Fruit fly (Drosophila melanogaster) whole organism, embryonic: ENCODE data around the gene CG5853.

Experiments
- Antp ChIP-seq: fragments of 200-800 bp; sonication (Bioruptor generic); optimal IDR thresholded peaks from 3 replicates; lab custom pipeline; 2016; ENCODE audit warnings: missing biosample characterization, missing genetic modification characterization
- CG10147 ChIP-seq: fragments of 200-800 bp; sonication (Bioruptor generic); optimal IDR thresholded peaks from 2 replicates; lab custom pipeline; 2019; ENCODE audit warnings: missing biosample characterization, mild to moderate bottlenecking, missing genetic modification characterization, moderate library complexity
- CG11560 ChIP-seq: fragments of 200-800 bp; sonication (Bioruptor generic); IDR thresholded peaks from 3 replicates; pipeline ENCODE4 v1.3.6; 2022; ENCODE audit warnings: missing biosample characterization, missing genetic modification characterization
- CG12071 ChIP-seq: fragments of 200-800 bp; sonication (Bioruptor generic); optimal IDR thresholded peaks from 3 replicates; lab custom pipeline; 2018; ENCODE audit warnings: missing biosample characterization, mild to moderate bottlenecking, missing genetic modification characterization
- CG12104 ChIP-seq: fragments of 200-800 bp; sonication (Bioruptor generic); optimal IDR thresholded peaks from 3 replicates; lab custom pipeline; 2016; ENCODE audit warnings: missing biosample characterization, missing genetic modification characterization
- CG12299 ChIP-seq: fragments of 200-800 bp; sonication (Bioruptor generic); optimal IDR thresholded peaks from 2 replicates; lab custom pipeline; 2018; ENCODE audit warnings: missing biosample characterization, mild to moderate bottlenecking, missing genetic modification characterization
- CG12769 ChIP-seq: fragments of 200-800 bp; sonication (Bioruptor generic); optimal IDR thresholded peaks from 2 replicates; lab custom pipeline; 2019; ENCODE audit warnings: missing biosample characterization, mild to moderate bottlenecking, missing genetic modification characterization, moderate library complexity
- CG13624 ChIP-seq: fragments of 200-800 bp; sonication (Bioruptor generic); optimal IDR thresholded peaks from 2 replicates; lab custom pipeline; 2016; ENCODE audit warnings: missing biosample characterization, missing genetic modification characterization
- CG1529 ChIP-seq: fragments of 200-800 bp; sonication (Bioruptor generic); optimal IDR thresholded peaks from 3 replicates; lab custom pipeline; 2018; ENCODE audit warnings: missing biosample characterization, missing genetic modification characterization
- CG18262 ChIP-seq: fragments of 200-800 bp; optimal IDR thresholded peaks from 3 replicates; lab custom pipeline; 2019; ENCODE audit warnings: missing biosample characterization, mild to moderate bottlenecking, missing genetic modification characterization, moderate library complexity
- CG18599 ChIP-seq: fragments of 200-800 bp; sonication (Bioruptor generic); optimal IDR thresholded peaks from 3 replicates; lab custom pipeline; 2017; ENCODE audit warnings: missing biosample characterization, missing genetic modification characterization, mild to moderate bottlenecking, moderate library complexity, missing genetic modification reagents
- CG30403 ChIP-seq: fragments of 200-800 bp; sonication (Bioruptor generic); optimal IDR thresholded peaks from 3 replicates; lab custom pipeline; 2016; ENCODE audit warnings: missing biosample characterization, missing genetic modification characterization
- CG30431 ChIP-seq: fragments of 200-800 bp; sonication (Bioruptor generic); optimal IDR thresholded peaks from 2 replicates; lab custom pipeline; 2017; ENCODE audit warnings: missing biosample characterization, missing genetic modification characterization
- CG3065 ChIP-seq: fragments of 200-800 bp; sonication (Bioruptor generic); optimal IDR thresholded peaks from 2 replicates; lab custom pipeline; 2016; ENCODE audit warnings: missing biosample characterization, missing genetic modification characterization
- CG31365 ChIP-seq: fragments of 200-800 bp; sonication (Bioruptor generic); optimal IDR thresholded peaks from 2 replicates; lab custom pipeline; 2018; ENCODE audit warnings: missing biosample characterization, mild to moderate bottlenecking, missing genetic modification characterization
- CG3163 ChIP-seq: fragments of 200-800 bp; sonication (Bioruptor generic); optimal IDR thresholded peaks from 3 replicates; lab custom pipeline; 2016; ENCODE audit warnings: missing biosample characterization, missing genetic modification characterization
- CG32767 ChIP-seq: fragments of 200-800 bp; sonication (Bioruptor generic); IDR thresholded peaks from 2 replicates; pipeline ENCODE4 v1.3.6; 2022; ENCODE audit warnings: missing biosample characterization, missing genetic modification characterization
- CG34224 ChIP-seq: fragments of 200-800 bp; sonication (Bioruptor generic); IDR thresholded peaks from 3 replicates; pipeline ENCODE4 v1.3.6; 2022; ENCODE audit warnings: missing biosample characterization, missing genetic modification characterization; ENCODE audit not compliant: partially characterized antibody
- CG6175 ChIP-seq: fragments of 200-800 bp; sonication (Bioruptor generic); IDR thresholded peaks from 3 replicates; pipeline ENCODE4 v1.3.6; 2022; ENCODE audit warnings: missing biosample characterization, missing genetic modification characterization
- CG6272 ChIP-seq: fragments of 200-800 bp; sonication (Bioruptor generic); IDR thresholded peaks from 2 replicates; pipeline ENCODE4 v1.3.6; 2022; ENCODE audit warnings: missing biosample characterization, missing genetic modification characterization
- CG8281 ChIP-seq: fragments of 200-800 bp; sonication (Bioruptor generic); optimal IDR thresholded peaks from 2 replicates; lab custom pipeline; 2018; ENCODE audit warnings: missing biosample characterization, mild to moderate bottlenecking, missing genetic modification characterization, moderate library complexity
- CG8478 ChIP-seq: fragments of >200 bp; optimal IDR thresholded peaks from 2 replicates; lab custom pipeline; 2018
- Chrac-16 ChIP-seq: fragments of 200-800 bp; sonication (Bioruptor generic); optimal IDR thresholded peaks from 3 replicates; lab custom pipeline; 2016; ENCODE audit warnings: missing biosample characterization, missing genetic modification characterization
- Dll ChIP-seq: fragments of 200-800 bp; sonication (Bioruptor generic); IDR thresholded peaks from 4 replicates; pipeline ENCODE4 v1.3.6; 2022; ENCODE audit warnings: missing biosample characterization, missing genetic modification characterization; ENCODE audit not compliant: partially characterized antibody
- Doc3 ChIP-seq: fragments of 200-800 bp; sonication (Bioruptor generic); IDR thresholded peaks from 3 replicates; pipeline ENCODE4 v1.3.6; 2022; ENCODE audit warnings: missing biosample characterization, missing genetic modification characterization; ENCODE audit not compliant: partially characterized antibody
- Dref ChIP-seq: fragments of 200-800 bp; sonication (Bioruptor generic); IDR thresholded peaks from 2 replicates; pipeline ENCODE4 v1.3.6; 2022; ENCODE audit warnings: missing biosample characterization, missing genetic modification characterization
- Drgx ChIP-seq: fragments of 200-800 bp; sonication (Bioruptor generic); IDR thresholded peaks from 2 replicates; pipeline ENCODE4 v1.3.6; 2022; ENCODE audit warnings: missing biosample characterization, missing genetic modification characterization
- HLH3B ChIP-seq: fragments of 200-800 bp; sonication (Bioruptor generic); IDR thresholded peaks from 2 replicates; pipeline ENCODE4 v1.3.6; 2022; ENCODE audit warnings: missing biosample characterization, missing genetic modification characterization
- Hand ChIP-seq: fragments of 200-800 bp; sonication (Bioruptor generic); optimal IDR thresholded peaks from 2 replicates; lab custom pipeline; 2017; ENCODE audit warnings: mild to moderate bottlenecking, missing biosample characterization, missing genetic modification reagents, missing genetic modification characterization
- HmgD ChIP-seq: fragments of 200-800 bp; sonication (Bioruptor generic); optimal IDR thresholded peaks from 3 replicates; lab custom pipeline; 2016; ENCODE audit warnings: missing biosample characterization, missing genetic modification characterization
- MESR4 ChIP-seq: fragments of 200-800 bp; sonication (Bioruptor generic); optimal IDR thresholded peaks from 2 replicates; lab custom pipeline; 2018; ENCODE audit warnings: missing biosample characterization, mild to moderate bottlenecking, missing genetic modification characterization, moderate library complexity
- Mrtf ChIP-seq: fragments of 200-800 bp; sonication (Bioruptor generic); IDR thresholded peaks from 3 replicates; pipeline ENCODE4 v1.3.6; 2022; ENCODE audit warnings: missing biosample characterization, missing genetic modification characterization
- Pdp1 ChIP-seq, 2 experiments: fragments of 200-800 bp; sonication (Bioruptor generic); optimal IDR thresholded peaks; 3 replicates each; lab custom pipeline; 2016; ENCODE audit warnings: missing biosample characterization in 2 of 2, missing genetic modification characterization in 2 of 2, mild to moderate bottlenecking in 1 of 2, moderate library complexity in 1 of 2
- Ptx1 ChIP-seq: fragments of 200-800 bp; sonication (Bioruptor generic); IDR thresholded peaks from 2 replicates; pipeline ENCODE4 v1.3.6; 2022; ENCODE audit warnings: missing biosample characterization, missing genetic modification characterization
- Scr ChIP-seq: fragments of 200-800 bp; sonication (Bioruptor generic); IDR thresholded peaks from 2 replicates; pipeline ENCODE4 v1.3.6; 2022; ENCODE audit warnings: missing biosample characterization, missing genetic modification characterization; ENCODE audit not compliant: partially characterized antibody
- Side ChIP-seq: fragments of 200-800 bp; sonication (Bioruptor generic); optimal IDR thresholded peaks from 2 replicates; lab custom pipeline; 2016; ENCODE audit warnings: missing biosample characterization, missing genetic modification characterization
- Sin3A ChIP-seq: fragments of >200 bp; optimal IDR thresholded peaks from 2 replicates; lab custom pipeline; 2018
- Trl ChIP-seq, 3 experiments: fragments of >200 bp in 2 of 3; fragments of 200-800 bp in 1 of 3; sonication (Bioruptor generic) in 1 of 3; optimal IDR thresholded peaks; 2 replicates in 1 of 3; 3 replicates in 2 of 3; lab custom pipeline; 2016 to 2017; ENCODE audit warnings: missing biosample characterization in 1 of 3, missing genetic modification characterization in 1 of 3
- ac ChIP-seq: fragments of 200-800 bp; sonication (Bioruptor generic); optimal IDR thresholded peaks from 3 replicates; lab custom pipeline; 2017; ENCODE audit warnings: missing biosample characterization, mild to moderate bottlenecking, missing genetic modification characterization
- crp ChIP-seq, 2 experiments: fragments of 200-800 bp; sonication (Bioruptor generic); optimal IDR thresholded peaks; 2 replicates in 1 of 2; 3 replicates in 1 of 2; lab custom pipeline; 2017; ENCODE audit warnings: missing biosample characterization in 2 of 2, missing genetic modification characterization in 2 of 2, mild to moderate bottlenecking in 1 of 2, moderate library complexity in 1 of 2
- ewg ChIP-seq: fragments of 200-800 bp; sonication (Bioruptor generic); optimal IDR thresholded peaks from 3 replicates; lab custom pipeline; 2017; ENCODE audit warnings: mild to moderate bottlenecking, missing biosample characterization, missing genetic modification reagents, missing genetic modification characterization
- fru ChIP-seq: fragments of >200 bp; optimal IDR thresholded peaks from 2 replicates; lab custom pipeline; 2017
- grau ChIP-seq: fragments of 200-800 bp; optimal IDR thresholded peaks from 3 replicates; lab custom pipeline; 2019; ENCODE audit warnings: missing biosample characterization, mild to moderate bottlenecking, missing genetic modification characterization, moderate library complexity
- gsb-n ChIP-seq: fragments of 200-800 bp; sonication (Bioruptor generic); optimal IDR thresholded peaks from 3 replicates; lab custom pipeline; 2018; ENCODE audit warnings: missing biosample characterization, mild to moderate bottlenecking, missing genetic modification characterization
- ham ChIP-seq: fragments of 200-800 bp; sonication (Bioruptor generic); IDR thresholded peaks from 2 replicates; pipeline ENCODE4 v1.3.6; 2022; ENCODE audit warnings: missing biosample characterization, missing genetic modification characterization
- odd ChIP-seq: fragments of 200-800 bp; sonication (Bioruptor generic); optimal IDR thresholded peaks from 2 replicates; lab custom pipeline; 2017; ENCODE audit warnings: missing biosample characterization, mild to moderate bottlenecking, missing genetic modification characterization
- ro ChIP-seq: fragments of 200-800 bp; sonication (Bioruptor generic); IDR thresholded peaks from 2 replicates; pipeline ENCODE4 v1.3.6; 2022; ENCODE audit warnings: missing biosample characterization, missing genetic modification characterization
- scrt ChIP-seq: fragments of 200-800 bp; sonication (Bioruptor generic); optimal IDR thresholded peaks from 2 replicates; lab custom pipeline; 2018; ENCODE audit warnings: missing biosample characterization, mild to moderate bottlenecking, missing genetic modification characterization, moderate library complexity
- sim ChIP-seq: fragments of 200-800 bp; sonication (Bioruptor generic); IDR thresholded peaks from 2 replicates; pipeline ENCODE4 v1.3.6; 2022; ENCODE audit warnings: missing biosample characterization, missing genetic modification characterization
- ssp ChIP-seq: fragments of 200-800 bp; sonication (Bioruptor generic); IDR thresholded peaks from 2 replicates; pipeline ENCODE4 v1.3.6; 2022; ENCODE audit warnings: missing biosample characterization, missing genetic modification characterization
- stc ChIP-seq: fragments of 200-800 bp; sonication (Bioruptor generic); IDR thresholded peaks from 2 replicates; pipeline ENCODE4 v1.3.6; 2022; ENCODE audit warnings: missing biosample characterization, missing genetic modification characterization
- tio ChIP-seq: fragments of 200-800 bp; sonication (Bioruptor generic); optimal IDR thresholded peaks from 2 replicates; lab custom pipeline; 2017; ENCODE audit warnings: missing biosample characterization, missing genetic modification characterization, inconsistent platforms

CG5853 gene

DNA sequence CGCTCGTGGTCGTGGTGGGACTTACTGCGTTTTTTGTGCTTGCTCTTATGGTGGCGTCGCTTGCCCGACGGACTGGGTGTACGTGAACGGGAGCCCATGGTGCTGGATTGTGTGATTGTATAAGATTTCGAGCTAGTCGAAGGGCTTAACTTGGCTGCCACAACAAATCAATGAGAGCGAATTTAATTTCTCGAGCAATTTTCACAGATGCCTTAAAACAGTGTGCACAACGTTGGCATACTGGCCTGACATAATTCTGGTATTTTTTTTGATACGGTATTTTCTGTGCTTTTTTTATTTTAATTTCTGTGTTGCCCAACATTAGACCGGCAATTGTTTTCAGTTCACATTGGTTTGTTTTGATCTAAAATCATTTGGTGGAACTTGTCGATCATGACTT is 9.5 kb downstream of the CG5853 start, which contains the start of gene Arglu1 (continued):
- no peak for TF ChIP-seq tio (GFP tag; lab: Kevin White, UChicago)
- no peak for TF ChIP-seq HmgD (GFP tag; lab: Kevin White, UChicago)
- no peak for TF ChIP-seq ro (GFP tag; lab: Robert Waterston, UW)
- no peak for TF ChIP-seq stc (GFP tag; lab: Robert Waterston, UW)
- no peak for TF ChIP-seq CG6175
- TF ChIP-seq CG10147 (GFP tag; lab: Kevin White, UChicago) = no peak
- no peak for TF ChIP-seq CG12071 (GFP tag; lab: Kevin White, UChicago)
- 0 out of 2 replicates have a peak, but pooled peaks have one; percentile 14 for TF ChIP-seq Drgx (GFP tag; lab: Robert Waterston, UW)
- 0 out of 4 replicates have a peak, but pooled peaks have one; percentile 31 for TF ChIP-seq Dll (GFP tag; lab: Robert Waterston, UW)
- no peak for TF ChIP-seq Hand (GFP tag; lab: Kevin White, UChicago)
- TF ChIP-seq Trl (optimal IDR thresholded peaks at IDR 0.05; lab: Kevin White, UChicago) = no peak
- TF ChIP-seq Trl (GFP tag; optimal IDR thresholded peaks at IDR 0.05; lab: Kevin White, UChicago) = peak; percentile 23
- TF ChIP-seq HLH3B (GFP tag; lab: Robert Waterston, UW) = no peak
- TF ChIP-seq gsb-n (tag; lab: Kevin White, UChicago) = no peak
- no peak for TF ChIP-seq scrt (GFP tag; lab: Kevin White, UChicago)
- TF ChIP-seq fru (lab: Kevin White, UChicago) = no peak
- no peak for TF ChIP-seq Antp (GFP tag; lab: Kevin White, UChicago)
- 0 out of 2 replicates have a peak, but pooled peaks have one; percentile 34 for TF ChIP-seq Dref (GFP tag; lab: Robert Waterston, UW)
- TF ChIP-seq MESR4 (GFP tag; lab: Kevin White, UChicago) = peak; percentile 85
- TF ChIP-seq crp (GFP tag; optimal IDR thresholded peaks at IDR 0.05; lab: Kevin White, UChicago) = peak in 1 of 2 experiments; percentile 41
- no peak for TF ChIP-seq ewg (GFP tag; lab: Kevin White, UChicago)
- no peak for TF ChIP-seq ham (GFP tag; lab: Robert Waterston, UW)
- no peak for TF ChIP-seq Side (GFP tag; lab: Kevin White, UChicago)
- no peak for TF ChIP-seq grau
- no peak for TF ChIP-seq sim (GFP tag; lab: Robert Waterston, UW)
- no peak for TF ChIP-seq ac (GFP tag; lab: Kevin White, UChicago)
- no peak for TF ChIP-seq Scr
- TF ChIP-seq CG31365 = no peak
- TF ChIP-seq CG11560 (tag; lab: Robert Waterston, UW) = no peak
- TF ChIP-seq CG12769 (tag; lab: Kevin White, UChicago) = no peak
- TF ChIP-seq CG8478 (lab: Kevin White, UChicago) = no peak
- TF ChIP-seq CG6272 = no peak
- TF ChIP-seq CG13624 (GFP tag; lab: Kevin White, UChicago) = peak; percentile 26
- no peak for TF ChIP-seq CG18262 (tag; lab: Kevin White, UChicago)
- TF ChIP-seq CG8281 (tag; lab: Kevin White, UChicago) = no peak
- TF ChIP-seq Mrtf (GFP tag; lab: Robert Waterston, UW) = no peak
- TF ChIP-seq CG30431 (GFP tag; lab: Kevin White, UChicago) = no peak
- TF ChIP-seq Chrac-16 (GFP tag; lab: Kevin White, UChicago) = no peak
- TF ChIP-seq CG18599 = no peak
- TF ChIP-seq CG12104 = no peak
- peak; percentile 14 for TF ChIP-seq CG3163 (GFP tag; lab: Kevin White, UChicago)
- TF ChIP-seq CG1529 (GFP tag; lab: Kevin White, UChicago) = no peak
- TF ChIP-seq Pdp1 (GFP tag; optimal IDR thresholded peaks at IDR 0.05; lab: Kevin White, UChicago) = peak in 1 of 2 experiments; percentile 81
- no peak for TF ChIP-seq CG32767 (GFP tag; lab: Robert Waterston, UW)
- TF ChIP-seq Ptx1 (GFP tag; lab: Robert Waterston, UW) = peak; percentile 39; the same call in 1 of the 2 replicates
- no peak for TF ChIP-seq Doc3 (GFP tag; lab: Robert Waterston, UW)
- TF ChIP-seq odd (GFP tag; lab: Kevin White, UChicago) = no peak
- no peak for TF ChIP-seq CG3065 (GFP tag; lab: Kevin White, UChicago)
- no peak for TF ChIP-seq CG12299 (tag; lab: Kevin White, UChicago)
- 0 out of 2 replicates have a peak, but pooled peaks have one; percentile 18 for TF ChIP-seq ssp (GFP tag; lab: Robert Waterston, UW)
- TF ChIP-seq CG34224 (GFP tag; lab: Robert Waterston, UW) = no peak
- TF ChIP-seq CG30403 (GFP tag; lab: Kevin White, UChicago) = no peak
- peak; percentile 18 for TF ChIP-seq Sin3A (lab: Kevin White, UChicago)
